Fruit fly (Drosophila melanogaster) whole organism, embryonic: ENCODE results near the gene CG15878.

Source experiments
- Atf3 ChIP-seq: fragments of 200-800 bp; sonication (Bioruptor generic); optimal IDR thresholded peaks from 3 replicates; lab custom pipeline; 2016; ENCODE audit warnings: missing biosample characterization, missing genetic modification characterization
- CG11696 ChIP-seq: fragments of 200-800 bp; sonication (Bioruptor generic); IDR thresholded peaks from 2 replicates; pipeline ENCODE4 v1.3.6; 2022; ENCODE audit warnings: missing biosample characterization, missing genetic modification characterization
- CG2678 ChIP-seq: fragments of 200-800 bp; sonication (Bioruptor generic); optimal IDR thresholded peaks from 3 replicates; lab custom pipeline; 2019; ENCODE audit warnings: missing biosample characterization, mild to moderate bottlenecking, missing genetic modification characterization, moderate library complexity
- CG32767 ChIP-seq: fragments of 200-800 bp; sonication (Bioruptor generic); IDR thresholded peaks from 2 replicates; pipeline ENCODE4 v1.3.6; 2022; ENCODE audit warnings: missing biosample characterization, missing genetic modification characterization
- Mrtf ChIP-seq: fragments of 200-800 bp; sonication (Bioruptor generic); IDR thresholded peaks from 3 replicates; pipeline ENCODE4 v1.3.6; 2022; ENCODE audit warnings: missing biosample characterization, missing genetic modification characterization
- ab ChIP-seq: fragments of 200-800 bp; sonication (Bioruptor generic); optimal IDR thresholded peaks from 2 replicates; lab custom pipeline; 2016; ENCODE audit warnings: missing biosample characterization, missing genetic modification characterization
- corto ChIP-seq: fragments of 200-800 bp; sonication (Bioruptor generic); optimal IDR thresholded peaks from 2 replicates; lab custom pipeline; 2016; ENCODE audit warnings: missing biosample characterization, mild to moderate bottlenecking, missing genetic modification characterization, moderate library complexity
- eve ChIP-seq, 2 experiments: fragments of >200 bp; optimal IDR thresholded peaks; 2 replicates each; lab custom pipeline; 2017; ENCODE audit warnings: missing biosample characterization in 2 of 2, missing genetic modification characterization in 2 of 2
- fd3F ChIP-seq: fragments of 200-800 bp; sonication (Bioruptor generic); optimal IDR thresholded peaks from 2 replicates; lab custom pipeline; 2018; ENCODE audit warnings: missing biosample characterization, mild to moderate bottlenecking, missing genetic modification characterization, moderate library complexity
- insv ChIP-seq, 2 experiments: fragments of 200-800 bp; sonication (Bioruptor generic); optimal IDR thresholded peaks; 3 replicates each; lab custom pipeline; 2016 to 2018; ENCODE audit warnings: missing biosample characterization in 2 of 2, missing genetic modification characterization in 2 of 2
- psq ChIP-seq: fragments of 200-800 bp; sonication (Bioruptor generic); optimal IDR thresholded peaks from 2 replicates; lab custom pipeline; 2017; ENCODE audit warnings: missing biosample characterization, missing genetic modification characterization
- schlank ChIP-seq: fragments of 200-800 bp; sonication (Bioruptor generic); optimal IDR thresholded peaks from 2 replicates; lab custom pipeline; 2018; ENCODE audit warnings: missing biosample characterization, mild to moderate bottlenecking, missing genetic modification characterization
- sisA ChIP-seq: fragments of 200-800 bp; sonication (Bioruptor generic); IDR thresholded peaks from 2 replicates; pipeline ENCODE4 v1.3.6; 2022; ENCODE audit warnings: missing biosample characterization, missing genetic modification characterization

DNA sequence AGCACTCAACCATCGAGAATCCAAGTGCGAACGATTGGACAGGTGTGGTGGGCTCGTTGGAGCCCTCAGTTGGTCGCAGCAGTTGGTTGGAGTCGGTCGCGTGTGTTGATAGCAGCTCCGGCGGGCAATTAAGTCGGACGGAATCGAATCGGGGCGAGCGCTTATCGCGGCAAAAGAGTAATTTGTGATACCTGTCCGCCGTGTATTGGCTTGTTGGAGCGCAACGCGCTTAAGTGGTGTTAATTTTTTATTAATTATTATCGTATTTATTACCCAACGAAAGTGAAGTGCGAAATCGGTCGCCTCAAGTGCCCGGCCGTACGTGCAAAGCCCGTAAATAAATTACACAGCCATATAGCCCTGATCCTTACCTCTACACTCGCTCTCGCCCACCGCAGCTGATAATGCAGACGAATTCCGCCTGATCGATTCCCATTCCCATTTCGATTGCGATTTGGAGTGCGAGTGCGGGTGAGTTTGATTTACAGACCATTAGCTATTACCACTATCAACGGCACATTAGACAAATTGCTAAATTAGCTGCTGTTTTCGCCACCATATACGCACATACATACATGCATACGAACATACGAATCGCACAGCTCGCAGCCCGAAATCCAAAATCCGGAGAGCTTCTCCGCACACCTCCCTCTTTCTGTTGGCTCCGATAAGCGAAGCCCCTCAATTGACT, 25.4 kb upstream of the CG15878 start, which contains the start of gene ACXD:
- no peak for TF ChIP-seq CG11696 (GFP tag; lab: Robert Waterston, UW)
- no peak for TF ChIP-seq ab (GFP tag; lab: Kevin White, UChicago)
- no peak for TF ChIP-seq CG32767 (GFP tag; lab: Robert Waterston, UW)
- no peak for TF ChIP-seq schlank (tag; lab: Kevin White, UChicago)
- no peak for TF ChIP-seq corto (GFP tag; lab: Kevin White, UChicago)
- TF ChIP-seq psq (GFP tag; lab: Kevin White, UChicago): no peak
- TF ChIP-seq sisA (GFP tag; lab: Robert Waterston, UW): no peak
- no peak for TF ChIP-seq eve (GFP tag; optimal IDR thresholded peaks at IDR 0.05; lab: Kevin White, UChicago)
- no peak for TF ChIP-seq Mrtf
- no peak for TF ChIP-seq Atf3
- no peak for TF ChIP-seq insv (GFP tag; optimal IDR thresholded peaks at IDR 0.05; lab: Kevin White, UChicago)
- TF ChIP-seq fd3F (GFP tag; lab: Kevin White, UChicago): no peak
- TF ChIP-seq CG2678 (tag; lab: Kevin White, UChicago): no peak
